Worm (Caenorhabditis elegans) whole organism, mixed stage, embryonic: ENCODE results near the gene nra-1.

Source experiments
- M03D4.4 ChIP-seq: sonication (generic microtip); optimal IDR thresholded peaks from 2 replicates; lab custom pipeline; 2017; ENCODE audit warnings: mild to moderate bottlenecking, missing genetic modification characterization, missing compliant biosample characterization
- ceh-39 ChIP-seq: fragments of 150-350 bp; optimal IDR thresholded peaks from 2 replicates; lab custom pipeline; 2014; ENCODE audit warnings: missing biosample characterization, missing genetic modification characterization
- ceh-43 ChIP-seq: fragments of 200-800 bp; sonication (Bioruptor generic); optimal IDR thresholded peaks from 2 replicates; lab custom pipeline; 2018; ENCODE audit warnings: mild to moderate bottlenecking, missing genetic modification characterization, moderate library complexity, missing compliant biosample characterization
- ces-1 ChIP-seq: fragments of 150-350 bp; optimal IDR thresholded peaks from 2 replicates; lab custom pipeline; 2014; ENCODE audit warnings: missing biosample characterization, missing genetic modification reagents, missing genetic modification characterization
- cnd-1 ChIP-seq: fragments of 200-800 bp; sonication (Bioruptor generic); optimal IDR thresholded peaks from 2 replicates; lab custom pipeline; 2018; ENCODE audit warnings: mild to moderate bottlenecking, missing genetic modification characterization, missing compliant biosample characterization
- drap-1 ChIP-seq: fragments of 200-800 bp; sonication (Bioruptor generic); optimal IDR thresholded peaks from 3 replicates; lab custom pipeline; 2018; ENCODE audit warnings: mild to moderate bottlenecking, missing genetic modification characterization, missing compliant biosample characterization
- elt-1 ChIP-seq: sonication (generic microtip); optimal IDR thresholded peaks from 2 replicates; lab custom pipeline; 2017; ENCODE audit warnings: missing genetic modification characterization, mild to moderate bottlenecking, missing compliant biosample characterization, antibody characterized with exemption, moderate library complexity, borderline replicate concordance; ENCODE audit not compliant: insufficient read depth
- elt-3 ChIP-seq: fragments of 150-350 bp; optimal IDR thresholded peaks from 2 replicates; lab custom pipeline; 2014; ENCODE audit warnings: missing biosample characterization, missing genetic modification characterization
- flh-1 ChIP-seq: fragments of 200-800 bp; sonication (Bioruptor generic); optimal IDR thresholded peaks from 2 replicates; lab custom pipeline; 2018; ENCODE audit warnings: mild to moderate bottlenecking, missing genetic modification characterization, moderate library complexity, missing compliant biosample characterization
- ham-2 ChIP-seq: fragments of 200-800 bp; sonication (Bioruptor generic); optimal IDR thresholded peaks from 2 replicates; lab custom pipeline; 2018; ENCODE audit warnings: mild to moderate bottlenecking, missing genetic modification characterization, missing compliant biosample characterization
- hlh-1 ChIP-seq: fragments of 150-350 bp; optimal IDR thresholded peaks from 2 replicates; lab custom pipeline; 2014; ENCODE audit warnings: missing biosample characterization, missing genetic modification reagents, missing genetic modification characterization
- lin-13 ChIP-seq: fragments of 150-350 bp; optimal IDR thresholded peaks from 2 replicates; lab custom pipeline; 2014; ENCODE audit warnings: missing biosample characterization, missing genetic modification characterization
- lin-32 ChIP-seq: fragments of 200-800 bp; sonication (Bioruptor generic); optimal IDR thresholded peaks from 2 replicates; lab custom pipeline; 2018; ENCODE audit warnings: mild to moderate bottlenecking, missing genetic modification characterization, missing compliant biosample characterization
- lsy-2 ChIP-seq: fragments of 150-350 bp; optimal IDR thresholded peaks from 2 replicates; lab custom pipeline; 2014; ENCODE audit warnings: missing biosample characterization, missing genetic modification characterization
- mab-5 ChIP-seq: fragments of 150-350 bp; optimal IDR thresholded peaks from 2 replicates; lab custom pipeline; 2014; ENCODE audit warnings: missing biosample characterization, missing genetic modification characterization
- mep-1 ChIP-seq: fragments of 150-350 bp; optimal IDR thresholded peaks from 2 replicates; lab custom pipeline; 2017; ENCODE audit warnings: missing biosample characterization, missing genetic modification reagents, missing genetic modification characterization, inconsistent platforms
- mls-2 ChIP-seq: sonication (generic microtip); optimal IDR thresholded peaks from 2 replicates; lab custom pipeline; 2016; ENCODE audit warnings: mild to moderate bottlenecking, missing genetic modification characterization, moderate library complexity, missing compliant biosample characterization
- nhr-2 ChIP-seq: fragments of 150-350 bp; optimal IDR thresholded peaks from 2 replicates; lab custom pipeline; 2014; ENCODE audit warnings: missing biosample characterization, missing genetic modification characterization
- nhr-237 ChIP-seq: fragments of 150-350 bp; optimal IDR thresholded peaks from 2 replicates; lab custom pipeline; 2014; ENCODE audit warnings: missing biosample characterization, missing genetic modification characterization
- nhr-76 ChIP-seq: sonication (generic microtip); optimal IDR thresholded peaks from 2 replicates; lab custom pipeline; 2017; ENCODE audit warnings: missing biosample characterization, missing genetic modification characterization
- pha-4 ChIP-seq: fragments of 150-350 bp; optimal IDR thresholded peaks from 2 replicates; lab custom pipeline; 2018; ENCODE audit warnings: missing biosample characterization, missing genetic modification reagents, missing genetic modification characterization
- sem-2 ChIP-seq: fragments of 200-800 bp; sonication (Bioruptor generic); optimal IDR thresholded peaks from 2 replicates; lab custom pipeline; 2018; ENCODE audit warnings: mild to moderate bottlenecking, missing genetic modification characterization, missing compliant biosample characterization
- snpc-4 ChIP-seq: fragments of 150-350 bp; optimal IDR thresholded peaks from 2 replicates; lab custom pipeline; 2014; ENCODE audit warnings: missing biosample characterization, missing genetic modification characterization
- sptf-1 ChIP-seq: sonication (generic microtip); optimal IDR thresholded peaks from 2 replicates; lab custom pipeline; 2017; ENCODE audit warnings: mild to moderate bottlenecking, missing genetic modification characterization, moderate library complexity, missing compliant biosample characterization
- tbx-8 ChIP-seq: fragments of 200-800 bp; sonication (Bioruptor generic); optimal IDR thresholded peaks from 2 replicates; lab custom pipeline; 2018; ENCODE audit warnings: mild to moderate bottlenecking, missing genetic modification characterization, moderate library complexity, missing compliant biosample characterization
- unc-120 ChIP-seq: sonication (generic microtip); optimal IDR thresholded peaks from 2 replicates; lab custom pipeline; 2017; ENCODE audit warnings: missing genetic modification characterization, missing compliant biosample characterization; ENCODE audit not compliant: poor library complexity, severe bottlenecking
- unc-62 ChIP-seq: fragments of 150-350 bp; optimal IDR thresholded peaks from 2 replicates; lab custom pipeline; 2014; ENCODE audit warnings: missing biosample characterization, missing genetic modification reagents, missing genetic modification characterization
- ztf-11 ChIP-seq: fragments of 150-350 bp; optimal IDR thresholded peaks from 2 replicates; lab custom pipeline; 2014; ENCODE audit warnings: missing biosample characterization, missing genetic modification characterization

Gene nra-1

ce11 chrIV:17284099-17284498 lies at the start of gene nra-1:
Gene nra-1, minus strand, starts transcription at chrIV:17284199.
- TF ChIP-seq drap-1 (GFP tag; lab: Kevin White, UChicago): no peak
- TF ChIP-seq lin-13 (tag; lab: Kevin White, UChicago): no peak
- TF ChIP-seq ces-1: no peak
- no peak for TF ChIP-seq pha-4 (tag; lab: Kevin White, UChicago)
- TF ChIP-seq elt-3: no peak
- no peak for TF ChIP-seq nhr-237 (tag; lab: Kevin White, UChicago)
- TF ChIP-seq cnd-1 (tag; lab: Kevin White, UChicago): no peak
- TF ChIP-seq ceh-39 (tag; lab: Kevin White, UChicago): no peak
- TF ChIP-seq hlh-1: no peak
- no peak for TF ChIP-seq lsy-2 (tag; lab: Kevin White, UChicago)
- no peak for TF ChIP-seq unc-62 (GFP tag; lab: Kevin White, UChicago)
- no peak for TF ChIP-seq mab-5 (tag; lab: Kevin White, UChicago)
- TF ChIP-seq lin-32 (GFP tag; lab: Kevin White, UChicago): no peak

ce11 chrIV:17332261-17332660 lies 48.3 kb upstream of the nra-1 start, which contains the start of gene C49C3.7:
Gene C49C3.7, plus strand, starts transcription at chrIV:17332561.
- TF ChIP-seq elt-3 (no peak), sem-2 (GFP tag; lab: Kevin White, UChicago) (no peak), unc-62 (GFP tag; lab: Kevin White, UChicago) (no peak), mep-1 (tag; lab: Kevin White, UChicago) (no peak), M03D4.4 (no peak), cnd-1 (tag; lab: Kevin White, UChicago) (no peak), ham-2 (GFP tag; lab: Kevin White, UChicago) (no peak), lsy-2 (tag; lab: Kevin White, UChicago) (no peak), pha-4 (tag; lab: Kevin White, UChicago) (no peak), elt-1 (tag; lab: Kevin White, UChicago) (no peak), nhr-237 (tag; lab: Kevin White, UChicago) (no peak), drap-1 (GFP tag; lab: Kevin White, UChicago) (no peak), sptf-1 (tag; lab: Kevin White, UChicago) (no peak), unc-120 (tag; lab: Kevin White, UChicago) (no peak), ces-1 (no peak), nhr-76 (tag; lab: Kevin White, UChicago) (no peak), hlh-1 (no peak)
- TF ChIP-seq, all 35 proteins: peak for 0

- TF ChIP-seq elt-3 (no peak), ces-1 (peak; percentile 73), nhr-237 (tag; lab: Kevin White, UChicago) (no peak)
These were observed 47.1 kb upstream of the nra-1 start, which contains the start of gene C49C3.6 for ce11 chrIV:17331100-17331577. Gene C49C3.6, plus strand, starts transcription at chrIV:17331527.

ce11 chrIV:17328834-17329233 lies 44.8 kb upstream of the nra-1 start, which contains the start of gene ceh-88:
Gene ceh-88, plus strand, starts transcription at chrIV:17329188.
- peak; percentile 84 for TF ChIP-seq ces-1
- no peak for TF ChIP-seq elt-1 (tag; lab: Kevin White, UChicago)
- TF ChIP-seq, all 35 proteins: peak for 1

ce11 chrIV:17320445-17320844 lies 36.4 kb upstream of the nra-1 start, which contains the start of gene C49C3.4:
Gene C49C3.4, plus strand, starts transcription at chrIV:17320795.
- TF ChIP-seq nhr-76 (tag; lab: Kevin White, UChicago) (no peak), ceh-43 (GFP tag; lab: Kevin White, UChicago) (no peak), tbx-8 (GFP tag; lab: Kevin White, UChicago) (no peak), snpc-4 (tag; lab: Kevin White, UChicago) (no peak), ham-2 (GFP tag; lab: Kevin White, UChicago) (no peak), nhr-237 (tag; lab: Kevin White, UChicago) (no peak), flh-1 (no peak), mls-2 (tag; lab: Kevin White, UChicago) (no peak), sem-2 (GFP tag; lab: Kevin White, UChicago) (no peak), M03D4.4 (no peak), mab-5 (tag; lab: Kevin White, UChicago) (no peak), ztf-11 (tag; lab: Kevin White, UChicago) (no peak), nhr-2 (tag; lab: Kevin White, UChicago) (no peak), lsy-2 (tag; lab: Kevin White, UChicago) (no peak), hlh-1 (no peak), elt-1 (tag; lab: Kevin White, UChicago) (no peak), mep-1 (tag; lab: Kevin White, UChicago) (no peak), sptf-1 (tag; lab: Kevin White, UChicago) (no peak)
